Fruit fly (Drosophila melanogaster) Kc167 (cell line): ENCODE results near the gene Rcd5.

Experiments used
- Myc ChIP-seq: fragments of >200 bp; optimal IDR thresholded peaks from 2 replicates; lab custom pipeline; 2017; ENCODE audit warnings: missing external identifiers
- Sin3A ChIP-seq: fragments of >200 bp; optimal IDR thresholded peaks from 2 replicates; lab custom pipeline; 2018; ENCODE audit warnings: missing external identifiers
- h ChIP-seq: fragments of >200 bp; optimal IDR thresholded peaks from 3 replicates; lab custom pipeline; 2018; ENCODE audit warnings: missing external identifiers
- insv ChIP-seq: fragments of >200 bp; optimal IDR thresholded peaks from 3 replicates; lab custom pipeline; 2018; ENCODE audit warnings: missing external identifiers
- psq ChIP-seq: fragments of >200 bp; optimal IDR thresholded peaks from 2 replicates; lab custom pipeline; 2017; ENCODE audit warnings: missing external identifiers
- ttk ChIP-seq: sonication (Bioruptor generic); optimal IDR thresholded peaks from 2 replicates; lab custom pipeline; 2017; ENCODE audit warnings: missing external identifiers

- TF ChIP-seq ttk (lab: Kevin White, UChicago) (no peak), psq (no peak), h (lab: Kevin White, UChicago) (no peak), Myc (no peak), insv (no peak), Sin3A (lab: Kevin White, UChicago) (no peak)
Measured at dm6 chr3L:4080278-4080677, 39.9 kb downstream of the Rcd5 start.
